Worm (Caenorhabditis elegans) whole organism, early embryonic: ENCODE results near the gene T24B8.3.

Experiments used
- B0310.2 ChIP-seq: sonication (generic microtip); optimal IDR thresholded peaks from 2 replicates; lab custom pipeline; 2016; ENCODE audit warnings: mild to moderate bottlenecking, missing genetic modification characterization, missing compliant biosample characterization
- F13C5.2 ChIP-seq: sonication (generic microtip); optimal IDR thresholded peaks from 2 replicates; lab custom pipeline; 2017; ENCODE audit warnings: mild to moderate bottlenecking, missing genetic modification characterization, inconsistent platforms, missing compliant biosample characterization
- aly-1 ChIP-seq: sonication (generic microtip); optimal IDR thresholded peaks from 2 replicates; lab custom pipeline; 2016; ENCODE audit warnings: missing genetic modification characterization, missing compliant biosample characterization
- ama-1 ChIP-seq: fragments of 150-350 bp; optimal IDR thresholded peaks from 2 replicates; lab custom pipeline; 2014
- ceh-13 ChIP-seq: fragments of 200-800 bp; sonication (Bioruptor generic); optimal IDR thresholded peaks from 2 replicates; lab custom pipeline; 2018; ENCODE audit warnings: mild to moderate bottlenecking, missing genetic modification characterization, missing compliant biosample characterization
- ceh-36 ChIP-seq: sonication (generic microtip); optimal IDR thresholded peaks from 2 replicates; lab custom pipeline; 2016; ENCODE audit warnings: missing genetic modification characterization, inconsistent platforms, missing compliant biosample characterization
- ets-7 ChIP-seq: sonication (generic microtip); optimal IDR thresholded peaks from 2 replicates; lab custom pipeline; 2016; ENCODE audit warnings: missing genotype, missing genetic modification characterization, missing compliant biosample characterization
- flt-1 ChIP-seq: fragments of 200-800 bp; sonication (Bioruptor generic); IDR thresholded peaks from 2 replicates; pipeline ENCODE4 v1.3.6; 2022; ENCODE audit warnings: missing genetic modification characterization, missing compliant biosample characterization
- hmbx-1 ChIP-seq: sonication (generic microtip); optimal IDR thresholded peaks from 2 replicates; lab custom pipeline; 2016; ENCODE audit warnings: mild to moderate bottlenecking, missing genetic modification characterization, missing compliant biosample characterization
- hmg-4 ChIP-seq: fragments of 200-800 bp; sonication (Bioruptor generic); optimal IDR thresholded peaks from 2 replicates; lab custom pipeline; 2018; ENCODE audit warnings: mild to moderate bottlenecking, missing genetic modification characterization, missing compliant biosample characterization
- hnd-1 ChIP-seq: sonication (generic microtip); optimal IDR thresholded peaks from 2 replicates; lab custom pipeline; 2016; ENCODE audit warnings: missing genetic modification characterization, missing compliant biosample characterization
- pes-1 ChIP-seq: fragments of 200-800 bp; sonication (Bioruptor generic); IDR thresholded peaks from 2 replicates; pipeline ENCODE4 v1.3.6; 2022; ENCODE audit warnings: missing genetic modification reagents, missing genetic modification characterization, missing compliant biosample characterization
- scrt-1 ChIP-seq: fragments of 200-800 bp; sonication (Bioruptor generic); IDR thresholded peaks from 2 replicates; pipeline ENCODE4 v1.3.6; 2022; ENCODE audit warnings: missing genetic modification characterization, missing compliant biosample characterization
- sea-1 ChIP-seq: fragments of 200-800 bp; sonication (Bioruptor generic); conservative IDR thresholded peaks from 2 replicates; pipeline ENCODE4 v1.3.6; 2022; ENCODE audit warnings: missing genetic modification characterization, missing compliant biosample characterization
- tbx-11 ChIP-seq: fragments of 200-800 bp; sonication (Bioruptor generic); IDR thresholded peaks from 2 replicates; pipeline ENCODE4 v1.3.6; 2022; ENCODE audit warnings: missing genetic modification characterization, missing compliant biosample characterization
- tbx-37 ChIP-seq: fragments of 200-800 bp; sonication (Bioruptor generic); conservative IDR thresholded peaks from 2 replicates; pipeline ENCODE4 v1.3.6; 2022; ENCODE audit warnings: missing genetic modification reagents, missing genetic modification characterization, missing compliant biosample characterization
- tra-4 ChIP-seq: sonication (generic microtip); optimal IDR thresholded peaks from 2 replicates; lab custom pipeline; 2017; ENCODE audit warnings: missing genetic modification characterization, missing compliant biosample characterization

T24B8.3 gene

ce11 chrII:9017628-9018027 is 43.3 kb downstream of the T24B8.3 start:
- TF ChIP-seq hmg-4 (GFP tag; lab: Kevin White, UChicago) (no peak), flt-1 (GFP tag; lab: Robert Waterston, UW) (no peak), hnd-1 (tag; lab: Kevin White, UChicago) (no peak), sea-1 (no peak)

ce11 chrII:9014877-9015505 is 45.9 kb downstream of the T24B8.3 start:
- no peak for TF ChIP-seq tbx-11 (GFP tag; lab: Robert Waterston, UW)
- TF ChIP-seq B0310.2, result no peak
- no peak for TF ChIP-seq hmg-4 (GFP tag; lab: Kevin White, UChicago)
- no peak for TF ChIP-seq tbx-37
- TF ChIP-seq pes-1 (GFP tag; lab: Robert Waterston, UW), result no peak
- TF ChIP-seq scrt-1 (GFP tag; lab: Robert Waterston, UW), result no peak
- TF ChIP-seq ceh-36 (tag; lab: Kevin White, UChicago), result no peak
- no peak for TF ChIP-seq ceh-13 (GFP tag; lab: Kevin White, UChicago)
- TF ChIP-seq ets-7 (tag; lab: Kevin White, UChicago), result no peak
- no peak for TF ChIP-seq hnd-1 (tag; lab: Kevin White, UChicago)
- no peak for TF ChIP-seq ama-1 (lab: Kevin White, UChicago)
- no peak for TF ChIP-seq sea-1
- TF ChIP-seq flt-1 (GFP tag; lab: Robert Waterston, UW), result no peak
- TF ChIP-seq hmbx-1 (tag; lab: Kevin White, UChicago), result no peak

ce11 chrII:9014188-9014587 is 46.7 kb downstream of the T24B8.3 start:
- TF ChIP-seq ceh-36 (tag; lab: Kevin White, UChicago) (no peak), B0310.2 (no peak), scrt-1 (GFP tag; lab: Robert Waterston, UW) (no peak), sea-1 (no peak), ama-1 (lab: Kevin White, UChicago) (no peak), F13C5.2 (tag; lab: Kevin White, UChicago) (no peak), hmbx-1 (tag; lab: Kevin White, UChicago) (no peak), tbx-37 (no peak), pes-1 (GFP tag; lab: Robert Waterston, UW) (no peak), flt-1 (GFP tag; lab: Robert Waterston, UW) (no peak), tbx-11 (GFP tag; lab: Robert Waterston, UW) (no peak), tra-4 (tag; lab: Kevin White, UChicago) (no peak), hmg-4 (GFP tag; lab: Kevin White, UChicago) (no peak), ceh-13 (GFP tag; lab: Kevin White, UChicago) (no peak), aly-1 (tag; lab: Kevin White, UChicago) (no peak)

ce11 chrII:9013341-9013740 is 47.6 kb downstream of the T24B8.3 start:
- TF ChIP-seq ceh-13 (GFP tag; lab: Kevin White, UChicago) (no peak), hmg-4 (GFP tag; lab: Kevin White, UChicago) (peak; percentile 12)

- TF ChIP-seq F13C5.2 (tag; lab: Kevin White, UChicago), result no peak
- TF ChIP-seq aly-1 (tag; lab: Kevin White, UChicago), result no peak
- no peak for TF ChIP-seq scrt-1 (GFP tag; lab: Robert Waterston, UW)
- no peak for TF ChIP-seq flt-1 (GFP tag; lab: Robert Waterston, UW)
- TF ChIP-seq B0310.2, result no peak
- TF ChIP-seq ceh-36 (tag; lab: Kevin White, UChicago), result no peak
- TF ChIP-seq tbx-37, result no peak
- no peak for TF ChIP-seq pes-1 (GFP tag; lab: Robert Waterston, UW)
- TF ChIP-seq hnd-1 (tag; lab: Kevin White, UChicago), result no peak
- no peak for TF ChIP-seq sea-1
Measured at ce11 chrII:9010708-9011107, 50.2 kb downstream of the T24B8.3 start.

- no peak for TF ChIP-seq tbx-11 (GFP tag; lab: Robert Waterston, UW)
- TF ChIP-seq B0310.2, result no peak
- TF ChIP-seq hnd-1 (tag; lab: Kevin White, UChicago), result no peak
- TF ChIP-seq ceh-13 (GFP tag; lab: Kevin White, UChicago), result no peak
- no peak for TF ChIP-seq ama-1 (lab: Kevin White, UChicago)
- TF ChIP-seq sea-1, result no peak
- no peak for TF ChIP-seq pes-1 (GFP tag; lab: Robert Waterston, UW)
- no peak for TF ChIP-seq scrt-1 (GFP tag; lab: Robert Waterston, UW)
- TF ChIP-seq hmg-4 (GFP tag; lab: Kevin White, UChicago), result no peak
- no peak for TF ChIP-seq aly-1 (tag; lab: Kevin White, UChicago)
- no peak for TF ChIP-seq F13C5.2 (tag; lab: Kevin White, UChicago)
- TF ChIP-seq hmbx-1 (tag; lab: Kevin White, UChicago), result no peak
- TF ChIP-seq flt-1 (GFP tag; lab: Robert Waterston, UW), result no peak
- no peak for TF ChIP-seq tra-4 (tag; lab: Kevin White, UChicago)
- no peak for TF ChIP-seq ets-7 (tag; lab: Kevin White, UChicago)
- no peak for TF ChIP-seq tbx-37
- TF ChIP-seq ceh-36 (tag; lab: Kevin White, UChicago), result no peak
Measured at ce11 chrII:9009976-9010702, 50.8 kb downstream of the T24B8.3 start.
